Worm (Caenorhabditis elegans) whole organism, L1 larva: ENCODE results near the gene T19D12.9.

ENCODE experiments used
- C16A3.4 ChIP-seq: fragments of 150-350 bp; optimal IDR thresholded peaks from 2 replicates; lab custom pipeline; 2014; ENCODE audit warnings: missing biosample characterization, missing genetic modification characterization
- C34B4.2 ChIP-seq: sonication (generic microtip); optimal IDR thresholded peaks from 2 replicates; lab custom pipeline; 2017; ENCODE audit warnings: mild to moderate bottlenecking, missing genetic modification characterization, missing compliant biosample characterization
- F16B12.6 ChIP-seq: fragments of 150-350 bp; optimal IDR thresholded peaks from 2 replicates; lab custom pipeline; 2014; ENCODE audit warnings: missing biosample characterization, missing genetic modification characterization
- alr-1 ChIP-seq: fragments of 200-800 bp; sonication (Bioruptor generic); optimal IDR thresholded peaks from 2 replicates; lab custom pipeline; 2018; ENCODE audit warnings: borderline replicate concordance, mild to moderate bottlenecking, missing genetic modification characterization, missing compliant biosample characterization
- ama-1 ChIP-seq: fragments of 150-350 bp; optimal IDR thresholded peaks from 2 replicates; lab custom pipeline; 2014
- blmp-1 ChIP-seq: fragments of 150-350 bp; optimal IDR thresholded peaks from 2 replicates; lab custom pipeline; 2014; ENCODE audit warnings: missing biosample characterization, missing genetic modification characterization
- ceh-8 ChIP-seq: fragments of 200-800 bp; sonication (Bioruptor generic); optimal IDR thresholded peaks from 2 replicates; lab custom pipeline; 2018; ENCODE audit warnings: mild to moderate bottlenecking, missing genetic modification characterization, moderate library complexity, missing compliant biosample characterization
- ceh-82 ChIP-seq, 3 experiments: fragments of 150-350 bp in 1 of 3; sonication (generic microtip) in 2 of 3; optimal IDR thresholded peaks; 2 replicates each; lab custom pipeline; 2014 to 2017; ENCODE audit warnings: missing biosample characterization in 3 of 3, missing genetic modification characterization in 3 of 3
- ceh-88 ChIP-seq: fragments of 200-800 bp; sonication (Bioruptor generic); IDR thresholded peaks from 2 replicates; pipeline ENCODE4 v1.3.6; 2022; ENCODE audit warnings: missing genetic modification characterization, missing compliant biosample characterization
- dpl-1 ChIP-seq, 3 experiments: fragments of 150-350 bp in 2 of 3; sonication (generic microtip) in 1 of 3; optimal IDR thresholded peaks; 2 replicates each; lab custom pipeline; 2014 to 2017; ENCODE audit warnings: missing biosample characterization in 3 of 3, missing genetic modification characterization in 3 of 3, missing genetic modification reagents in 3 of 3
- dsc-1 ChIP-seq: sonication (generic microtip); optimal IDR thresholded peaks from 2 replicates; lab custom pipeline; 2016; ENCODE audit warnings: mild to moderate bottlenecking, missing genetic modification characterization, missing compliant biosample characterization
- efl-1 ChIP-seq, 4 experiments: fragments of 150-350 bp; optimal IDR thresholded peaks in 3 of 4; peaks in 1 of 4; 1 replicate in 1 of 4; 2 replicates in 3 of 4; lab custom pipeline; 2014; ENCODE audit warnings: missing biosample characterization in 2 of 4, missing genetic modification characterization in 2 of 4, missing genetic modification reagents in 2 of 4
- efl-3 ChIP-seq: fragments of 200-800 bp; sonication (Bioruptor generic); optimal IDR thresholded peaks from 2 replicates; lab custom pipeline; 2018; ENCODE audit warnings: mild to moderate bottlenecking, missing genetic modification characterization, missing compliant biosample characterization
- egl-27 ChIP-seq, 2 experiments: fragments of 150-350 bp in 1 of 2; sonication (generic microtip); optimal IDR thresholded peaks; 3 replicates each; lab custom pipeline; 2017 to 2018; ENCODE audit warnings: missing biosample characterization in 2 of 2, missing genetic modification characterization in 2 of 2, missing genetic modification reagents in 2 of 2
- elt-2 ChIP-seq: sonication (generic microtip); optimal IDR thresholded peaks from 2 replicates; lab custom pipeline; 2016; ENCODE audit warnings: missing genetic modification characterization, mild to moderate bottlenecking, inconsistent platforms, missing compliant biosample characterization, missing genetic modification reagents
- elt-3 ChIP-seq, 6 experiments: fragments of 150-350 bp in 1 of 6; sonication (generic microtip); optimal IDR thresholded peaks; 2 replicates each; lab custom pipeline; 2017 to 2018; ENCODE audit warnings: missing biosample characterization in 6 of 6, missing genetic modification characterization in 6 of 6, inconsistent platforms in 1 of 6
- ets-5 ChIP-seq: fragments of 200-800 bp; sonication (Bioruptor generic); IDR thresholded peaks from 2 replicates; pipeline ENCODE4 v1.3.6; 2022; ENCODE audit warnings: missing genetic modification characterization, missing compliant biosample characterization
- fkh-4 ChIP-seq: sonication (generic microtip); optimal IDR thresholded peaks from 2 replicates; lab custom pipeline; 2016; ENCODE audit warnings: missing compliant biosample characterization, missing genetic modification characterization, borderline replicate concordance
- fkh-8 ChIP-seq: sonication (generic microtip); optimal IDR thresholded peaks from 2 replicates; lab custom pipeline; 2016; ENCODE audit warnings: mild to moderate bottlenecking, missing genetic modification characterization, missing compliant biosample characterization
- lin-14 ChIP-seq: fragments of 200-800 bp; sonication (Bioruptor generic); optimal IDR thresholded peaks from 2 replicates; lab custom pipeline; 2018; ENCODE audit warnings: mild to moderate bottlenecking, missing genetic modification characterization, moderate library complexity, missing compliant biosample characterization
- lin-35 ChIP-seq, 2 experiments: fragments of 150-350 bp; optimal IDR thresholded peaks; 2 replicates each; lab custom pipeline; 2014; ENCODE audit warnings: missing biosample characterization in 2 of 2, missing genetic modification characterization in 2 of 2, missing genetic modification reagents in 2 of 2
- lin-39 ChIP-seq: fragments of 150-350 bp; optimal IDR thresholded peaks from 2 replicates; lab custom pipeline; 2014; ENCODE audit warnings: missing biosample characterization, missing genetic modification reagents, missing genetic modification characterization
- lsy-2 ChIP-seq, 2 experiments: fragments of 150-350 bp; optimal IDR thresholded peaks; 2 replicates each; lab custom pipeline; 2014; ENCODE audit warnings: missing biosample characterization in 2 of 2, missing genetic modification characterization in 2 of 2
- mdl-1 ChIP-seq, 2 experiments: fragments of 150-350 bp; optimal IDR thresholded peaks; 2 replicates each; lab custom pipeline; 2014 to 2017; ENCODE audit warnings: missing biosample characterization in 2 of 2, missing genetic modification characterization in 2 of 2, inconsistent platforms in 1 of 2
- mef-2 ChIP-seq: fragments of 150-350 bp; optimal IDR thresholded peaks from 2 replicates; lab custom pipeline; 2014; ENCODE audit warnings: missing biosample characterization, missing genetic modification characterization
- mep-1 ChIP-seq: fragments of 150-350 bp; optimal IDR thresholded peaks from 2 replicates; lab custom pipeline; 2014; ENCODE audit warnings: missing biosample characterization, missing genetic modification characterization
- nhr-12 ChIP-seq: sonication (generic microtip); optimal IDR thresholded peaks from 2 replicates; lab custom pipeline; 2017; ENCODE audit warnings: missing biosample characterization, missing genetic modification characterization
- nhr-20 ChIP-seq: sonication (generic microtip); optimal IDR thresholded peaks from 2 replicates; lab custom pipeline; 2016; ENCODE audit warnings: mild to moderate bottlenecking, missing genetic modification characterization, missing compliant biosample characterization
- nhr-47 ChIP-seq: sonication (generic microtip); optimal IDR thresholded peaks from 2 replicates; lab custom pipeline; 2016; ENCODE audit warnings: mild to moderate bottlenecking, missing genetic modification characterization, moderate library complexity, missing compliant biosample characterization
- nhr-71 ChIP-seq: sonication (generic microtip); optimal IDR thresholded peaks from 2 replicates; lab custom pipeline; 2016; ENCODE audit warnings: mild to moderate bottlenecking, missing genetic modification characterization, moderate library complexity, missing compliant biosample characterization
- nhr-76 ChIP-seq: sonication (generic microtip); optimal IDR thresholded peaks from 2 replicates; lab custom pipeline; 2017; ENCODE audit warnings: missing biosample characterization, missing genetic modification characterization
- nhr-85 ChIP-seq: sonication (generic microtip); peaks from one replicate; lab custom pipeline; 2016; ENCODE audit warnings: missing genetic modification characterization, inconsistent platforms, missing compliant biosample characterization
- nhr-90 ChIP-seq: sonication (generic microtip); optimal IDR thresholded peaks from 2 replicates; lab custom pipeline; 2016; ENCODE audit warnings: mild to moderate bottlenecking, missing genetic modification characterization, missing compliant biosample characterization; ENCODE audit not compliant: poor library complexity
- rnt-1 ChIP-seq: sonication (generic microtip); optimal IDR thresholded peaks from 2 replicates; lab custom pipeline; 2016; ENCODE audit warnings: mild to moderate bottlenecking, missing genetic modification characterization, moderate library complexity, missing compliant biosample characterization
- snu-23 ChIP-seq: sonication (generic microtip); optimal IDR thresholded peaks from 2 replicates; lab custom pipeline; 2016; ENCODE audit warnings: missing genetic modification characterization, missing compliant biosample characterization
- sox-4 ChIP-seq: sonication (generic microtip); optimal IDR thresholded peaks from 2 replicates; lab custom pipeline; 2016; ENCODE audit warnings: missing genetic modification characterization, missing compliant biosample characterization
- sptf-1 ChIP-seq: fragments of 150-350 bp; optimal IDR thresholded peaks from 2 replicates; lab custom pipeline; 2014; ENCODE audit warnings: missing biosample characterization, missing genetic modification characterization
- sup-37 ChIP-seq: fragments of 200-800 bp; sonication (Bioruptor generic); optimal IDR thresholded peaks from 2 replicates; lab custom pipeline; 2018; ENCODE audit warnings: mild to moderate bottlenecking, missing genetic modification characterization, missing compliant biosample characterization
- swsn-7 ChIP-seq: sonication (generic microtip); optimal IDR thresholded peaks from 2 replicates; lab custom pipeline; 2016; ENCODE audit warnings: missing genetic modification characterization, missing compliant biosample characterization
- tbx-2 ChIP-seq: sonication (generic microtip); optimal IDR thresholded peaks from 2 replicates; lab custom pipeline; 2016; ENCODE audit warnings: missing genetic modification characterization, missing compliant biosample characterization
- tlp-1 ChIP-seq: fragments of 150-350 bp; optimal IDR thresholded peaks from 2 replicates; lab custom pipeline; 2014; ENCODE audit warnings: missing biosample characterization, missing genetic modification characterization
- vab-15 ChIP-seq: sonication (generic microtip); optimal IDR thresholded peaks from 2 replicates; lab custom pipeline; 2017; ENCODE audit warnings: missing genotype, mild to moderate bottlenecking, missing genetic modification characterization, missing compliant biosample characterization
- ztf-4 ChIP-seq: fragments of 150-350 bp; optimal IDR thresholded peaks from 2 replicates; lab custom pipeline; 2014; ENCODE audit warnings: missing biosample characterization, missing genetic modification characterization

Gene T19D12.9

DNA sequence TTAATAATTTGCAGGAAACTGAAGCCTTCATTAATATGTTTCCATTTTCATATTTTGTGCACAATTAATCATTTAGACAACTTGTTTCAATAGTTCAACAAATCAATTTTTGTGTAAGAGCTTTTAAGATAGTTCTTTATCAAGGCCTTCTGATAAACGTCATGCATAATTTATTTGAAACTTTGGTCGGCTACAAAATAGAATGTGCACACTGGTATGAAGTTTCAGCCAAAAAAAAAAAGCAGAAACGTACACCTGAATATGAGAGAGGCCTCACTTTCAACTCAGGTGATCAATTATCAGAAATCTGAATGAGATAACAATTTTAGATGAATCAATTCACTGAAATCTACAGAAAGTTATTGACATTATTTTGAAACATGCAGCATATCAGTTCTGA, 39.7 kb downstream of the T19D12.9 start:
- TF ChIP-seq sup-37 (GFP tag; lab: Kevin White, UChicago) (no peak), vab-15 (tag; lab: Kevin White, UChicago) (no peak), sox-4 (tag; lab: Kevin White, UChicago) (no peak), dsc-1 (tag; lab: Kevin White, UChicago) (no peak), elt-2 (peak; percentile 63), ceh-8 (GFP tag; lab: Kevin White, UChicago) (no peak)

DNA sequence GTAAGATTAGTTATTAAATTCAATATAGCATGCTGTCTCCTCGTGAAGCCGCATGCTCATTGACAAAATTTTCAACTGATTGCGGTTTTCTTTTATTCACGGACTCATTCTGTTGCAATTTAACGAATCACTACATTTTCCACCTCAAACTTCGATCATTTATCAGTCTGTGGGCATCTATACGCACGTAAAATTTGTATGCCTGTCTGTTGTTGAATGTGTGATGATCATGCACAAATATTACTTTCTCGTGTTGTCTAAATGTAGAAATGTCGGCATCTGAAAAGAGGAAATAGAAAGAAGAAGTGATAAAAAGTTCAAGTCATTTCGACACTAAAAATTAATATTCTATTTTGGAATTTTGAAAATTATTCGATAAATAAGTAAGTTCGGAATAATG, 41.6 kb downstream of the T19D12.9 start:
- no peak for TF ChIP-seq ztf-4 (tag; lab: Kevin White, UChicago)
- peak in 1 of 2 experiments; percentile 34 for TF ChIP-seq lin-35 (GFP tag; optimal IDR thresholded peaks at IDR 0.05; lab: Kevin White, UChicago)
- TF ChIP-seq elt-2, result peak; percentile 72
- TF ChIP-seq mdl-1 (tag; optimal IDR thresholded peaks at IDR 0.05; lab: Kevin White, UChicago), result no peak
- TF ChIP-seq, all 84 proteins: peak for 2

DNA sequence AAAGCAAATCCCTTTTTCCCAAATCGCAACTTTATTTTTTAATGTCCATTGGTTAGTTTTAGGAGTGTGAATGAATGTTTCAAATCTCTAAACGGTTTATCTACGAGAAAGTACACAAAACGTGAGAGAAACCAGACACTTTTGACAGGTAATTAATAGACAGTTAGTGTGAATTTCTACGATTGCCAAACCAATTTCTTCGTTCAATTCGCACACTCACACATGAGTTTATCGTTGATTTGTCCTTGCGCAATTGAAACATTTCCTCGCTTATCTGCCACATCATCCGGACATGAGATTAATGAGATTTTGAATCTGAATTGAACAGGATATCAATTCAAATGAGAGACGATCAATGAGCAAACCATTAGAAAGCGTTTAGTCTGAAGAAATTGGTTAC, 43.9 kb downstream of the T19D12.9 start:
- TF ChIP-seq lin-14, result peak; percentile 74
- no peak for TF ChIP-seq swsn-7 (tag; lab: Kevin White, UChicago)
- TF ChIP-seq sox-4 (tag; lab: Kevin White, UChicago), result no peak
- TF ChIP-seq nhr-90 (tag; lab: Kevin White, UChicago), result peak; percentile 1
- TF ChIP-seq nhr-71 (tag; lab: Kevin White, UChicago), result peak; percentile 19
- peak; percentile 66 for TF ChIP-seq mep-1 (tag; lab: Kevin White, UChicago)
- TF ChIP-seq nhr-85 (tag; lab: Kevin White, UChicago), result peak; percentile 87
- peak in 3 of 6 experiments; percentile 13 to 48 (median 25) for TF ChIP-seq elt-3 (tag; optimal IDR thresholded peaks at IDR 0.05; lab: Kevin White, UChicago)
- TF ChIP-seq blmp-1 (tag; lab: Kevin White, UChicago), result peak; percentile 54
- peak; percentile 0 to 31 for TF ChIP-seq lsy-2 (tag; optimal IDR thresholded peaks at IDR 0.05; lab: Kevin White, UChicago)
- peak; percentile 4 for TF ChIP-seq C16A3.4 (tag; lab: Kevin White, UChicago)
- peak; percentile 31 for TF ChIP-seq snu-23 (GFP tag; lab: Kevin White, UChicago)
- TF ChIP-seq nhr-76 (tag; lab: Kevin White, UChicago), result no peak
- TF ChIP-seq tlp-1 (tag; lab: Kevin White, UChicago), result no peak
- no peak for TF ChIP-seq egl-27 (tag; optimal IDR thresholded peaks at IDR 0.05; lab: Kevin White, UChicago)
- TF ChIP-seq, all 84 proteins: peak for 10

DNA sequence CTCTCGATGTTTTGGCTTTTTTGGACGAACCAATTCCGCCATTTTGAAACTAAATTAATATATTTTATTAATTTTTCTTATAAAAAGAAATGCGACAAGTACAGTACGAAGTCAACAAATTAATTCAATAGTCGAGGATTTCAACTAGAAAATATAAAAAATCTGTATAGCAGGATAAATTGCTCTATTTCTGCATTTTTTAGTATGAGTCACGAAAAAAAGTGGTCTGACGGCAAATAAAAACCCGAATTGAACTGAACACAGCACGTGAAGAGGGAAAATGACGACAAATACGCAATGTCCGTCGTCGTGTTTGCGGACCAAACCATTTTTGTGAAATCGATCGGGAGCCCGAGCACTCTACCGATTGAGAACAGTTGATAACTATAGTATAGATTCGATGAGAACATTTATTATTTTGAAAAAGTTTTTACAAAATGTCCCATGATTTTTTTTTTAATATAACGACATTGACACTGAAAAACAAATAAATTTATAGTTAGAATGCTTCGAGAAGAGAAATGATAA, 44.8 kb downstream of the T19D12.9 start, which contains the start of gene epg-5:
Gene epg-5, minus strand, starts transcription at position 51 of the 528 bp plus-strand sequence.
- no peak for TF ChIP-seq mef-2 (tag; lab: Kevin White, UChicago)
- no peak for TF ChIP-seq ama-1 (lab: Kevin White, UChicago)
- TF ChIP-seq nhr-76 (tag; lab: Kevin White, UChicago), result no peak
- TF ChIP-seq alr-1, result no peak
- TF ChIP-seq nhr-47, result peak; percentile 8
- no peak for TF ChIP-seq elt-3 (tag; optimal IDR thresholded peaks at IDR 0.05; lab: Kevin White, UChicago)
- TF ChIP-seq sptf-1 (tag; lab: Kevin White, UChicago), result no peak
- TF ChIP-seq mep-1 (tag; lab: Kevin White, UChicago), result peak; percentile 65
- peak in 1 of 3 experiments; percentile 14 for TF ChIP-seq ceh-82 (tag; optimal IDR thresholded peaks at IDR 0.05; lab: Kevin White, UChicago)
- TF ChIP-seq nhr-71 (tag; lab: Kevin White, UChicago), result peak; percentile 38
- no peak for TF ChIP-seq fkh-4 (tag; lab: Kevin White, UChicago)
- TF ChIP-seq F16B12.6 (tag; lab: Kevin White, UChicago), result peak; percentile 89
- no peak for TF ChIP-seq swsn-7 (tag; lab: Kevin White, UChicago)
- TF ChIP-seq efl-1 (optimal IDR thresholded peaks at IDR 0.05; lab: Kevin White, UChicago), result peak; percentile 42 to 54
- peak; percentile 53 to 80 for TF ChIP-seq efl-1 (GFP tag; optimal IDR thresholded peaks at IDR 0.05 in 1 of 2; lab: Kevin White, UChicago)
- TF ChIP-seq efl-3, result no peak
- TF ChIP-seq C34B4.2 (tag; lab: Kevin White, UChicago), result no peak
- peak; percentile 60 for TF ChIP-seq lin-14
- peak; percentile 6 for TF ChIP-seq C16A3.4 (tag; lab: Kevin White, UChicago)
- peak; percentile 57 to 60 for TF ChIP-seq lin-35 (GFP tag; optimal IDR thresholded peaks at IDR 0.05; lab: Kevin White, UChicago)
- no peak for TF ChIP-seq ceh-88 (GFP tag; lab: Robert Waterston, UW)
- TF ChIP-seq fkh-8 (tag; lab: Kevin White, UChicago), result no peak
- TF ChIP-seq dsc-1 (tag; lab: Kevin White, UChicago), result no peak
- no peak for TF ChIP-seq nhr-12 (tag; lab: Kevin White, UChicago)
- peak; percentile 11 for TF ChIP-seq elt-2
- TF ChIP-seq snu-23 (GFP tag; lab: Kevin White, UChicago), result peak; percentile 49
- peak; percentile 41 to 57 for TF ChIP-seq lsy-2 (tag; optimal IDR thresholded peaks at IDR 0.05; lab: Kevin White, UChicago)
- TF ChIP-seq dpl-1 (GFP tag; optimal IDR thresholded peaks at IDR 0.05; lab: Kevin White, UChicago), result peak in 2 of 3 experiments; percentile 46 to 54
- TF ChIP-seq lin-39 (tag; lab: Kevin White, UChicago), result no peak
- TF ChIP-seq blmp-1 (tag; lab: Kevin White, UChicago), result peak; percentile 41
- no peak for TF ChIP-seq ets-5
- peak; percentile 8 for TF ChIP-seq tbx-2 (tag; lab: Kevin White, UChicago)
- TF ChIP-seq nhr-20 (tag; lab: Kevin White, UChicago), result peak; percentile 40
- TF ChIP-seq rnt-1 (tag; lab: Kevin White, UChicago), result peak; percentile 31
